Worm (Caenorhabditis elegans): ENCODE data around the gene F15H10.9.

The F15H10.9 gene

DNA sequence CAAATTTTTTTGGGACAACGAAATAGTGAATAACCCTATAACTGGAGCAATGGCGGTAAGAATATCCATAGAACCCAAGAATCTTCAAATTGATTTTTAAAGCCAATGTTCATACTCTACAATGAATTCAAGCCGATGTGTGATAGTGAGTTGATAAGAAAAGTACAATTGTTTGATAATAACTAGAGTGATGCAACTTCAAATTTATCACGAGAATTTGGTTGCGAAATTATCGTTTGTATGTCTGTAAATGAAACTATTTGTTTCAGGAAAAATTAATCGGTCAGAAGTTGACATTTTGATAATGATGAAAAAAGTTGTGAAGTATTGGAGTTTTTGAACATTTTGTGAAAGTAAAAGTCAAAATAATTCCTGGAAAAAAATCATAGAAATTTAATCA is 15.2 kb downstream of the F15H10.9 start (continued):
- no peak for TF ChIP-seq spr-1 (tag; optimal IDR thresholded peaks at IDR 0.05)
- peak; percentile 42 for TF ChIP-seq nhr-10 (tag; optimal IDR thresholded peaks at IDR 0.05)
- TF ChIP-seq nhr-102 (tag; optimal IDR thresholded peaks at IDR 0.05): no peak
- no peak for TF ChIP-seq tra-1 (GFP tag; IDR thresholded peaks at IDR 0.05)
- TF ChIP-seq hmg-1.1 (GFP tag; IDR thresholded peaks at IDR 0.05): no peak
- no peak for TF ChIP-seq spr-3 (GFP tag; optimal IDR thresholded peaks at IDR 0.05)
- TF ChIP-seq saeg-2 (GFP tag; IDR thresholded peaks at IDR 0.05): no peak
- TF ChIP-seq daf-16 (GFP tag; optimal IDR thresholded peaks at IDR 0.05): no peak
- TF ChIP-seq daf-16 (tag; optimal IDR thresholded peaks at IDR 0.05): peak; percentile 84
- TF ChIP-seq php-3 (GFP tag; IDR thresholded peaks at IDR 0.05): 0 out of 2 replicates have a peak, but pooled peaks have one; percentile 32
- TF ChIP-seq lin-1 (GFP tag; IDR thresholded peaks at IDR 0.05): no peak
- TF ChIP-seq nhr-41 (GFP tag; IDR thresholded peaks at IDR 0.05): no peak
- TF ChIP-seq lin-29 (GFP tag; IDR thresholded peaks at IDR 0.05): no peak
- no peak for TF ChIP-seq zip-11 (GFP tag; IDR thresholded peaks at IDR 0.05)
- TF ChIP-seq daf-12 (tag; optimal IDR thresholded peaks at IDR 0.05): no peak
- no peak for TF ChIP-seq ceh-20 (GFP tag; IDR thresholded peaks at IDR 0.05)
- no peak for TF ChIP-seq R02D3.7 (tag; optimal IDR thresholded peaks at IDR 0.05)
- no peak for TF ChIP-seq nhr-48 (tag; optimal IDR thresholded peaks at IDR 0.05)
- TF ChIP-seq unc-62 (GFP tag; optimal IDR thresholded peaks at IDR 0.05 in 1 of 2): no peak
- TF ChIP-seq unc-62 (tag; optimal IDR thresholded peaks at IDR 0.05): no peak
- no peak for TF ChIP-seq tag-97 (GFP tag; IDR thresholded peaks at IDR 0.05)
- TF ChIP-seq aha-1 (tag): peak; percentile 56
- no peak for TF ChIP-seq nhr-6 (tag; optimal IDR thresholded peaks at IDR 0.05)
- TF ChIP-seq ceh-82 (tag; optimal IDR thresholded peaks at IDR 0.05): no peak
- peak in 1 of 2 experiments; percentile 19 for TF ChIP-seq mdl-1 (tag; optimal IDR thresholded peaks at IDR 0.05)
- TF ChIP-seq aly-2 (tag; optimal IDR thresholded peaks at IDR 0.05): no peak
- TF ChIP-seq set-16 (GFP tag; IDR thresholded peaks at IDR 0.05): no peak
- TF ChIP-seq Y48G9A.11 (GFP tag; IDR thresholded peaks at IDR 0.05): no peak
- TF ChIP-seq arid-1 (GFP tag; conservative IDR thresholded peaks at IDR 0.05): no peak
- TF ChIP-seq dmd-8 (GFP tag; IDR thresholded peaks at IDR 0.05): no peak
- no peak for TF ChIP-seq nhr-111 (GFP tag; optimal IDR thresholded peaks at IDR 0.05)
- TF ChIP-seq skn-1 (tag; optimal IDR thresholded peaks at IDR 0.05): no peak
- peak; percentile 89 for TF ChIP-seq nhr-77 (tag; optimal IDR thresholded peaks at IDR 0.05)
- no peak for TF ChIP-seq nhr-76 (tag; optimal IDR thresholded peaks at IDR 0.05)
- peak; percentile 91 for TF ChIP-seq dve-1 (tag; optimal IDR thresholded peaks at IDR 0.05; ENCODE audit: insufficient read depth)
- TF ChIP-seq ztf-11 (tag; optimal IDR thresholded peaks at IDR 0.05): no peak
- TF ChIP-seq pha-4 (GFP tag; IDR thresholded peaks at IDR 0.05): 0 out of 2 replicates have a peak, but pooled peaks have one; percentile 24
- TF ChIP-seq pha-4 (tag; optimal IDR thresholded peaks at IDR 0.05): no peak
- no peak for TF ChIP-seq unc-39 (tag; optimal IDR thresholded peaks at IDR 0.05)
- no peak for TF ChIP-seq vab-7 (GFP tag; IDR thresholded peaks at IDR 0.05)
- no peak for TF ChIP-seq F37D6.2 (tag; optimal IDR thresholded peaks at IDR 0.05)
- no peak for TF ChIP-seq ceh-62 (tag; optimal IDR thresholded peaks at IDR 0.05)
- TF ChIP-seq D1046.2 (GFP tag; IDR thresholded peaks at IDR 0.05): no peak
- no peak for TF ChIP-seq unc-130 (GFP tag; optimal IDR thresholded peaks at IDR 0.05)
- no peak for TF ChIP-seq dmd-9 (GFP tag; IDR thresholded peaks at IDR 0.05)
- no peak for TF ChIP-seq snpc-1.2 (GFP tag; IDR thresholded peaks at IDR 0.05)
- no peak for TF ChIP-seq nhr-11 (tag; optimal IDR thresholded peaks at IDR 0.05)
